Fruit fly (Drosophila melanogaster): ENCODE data around the gene lace.
A peak's percentile ranks its signal among the peaks of the same experiment; 100 is the strongest.

lace gene

DNA sequence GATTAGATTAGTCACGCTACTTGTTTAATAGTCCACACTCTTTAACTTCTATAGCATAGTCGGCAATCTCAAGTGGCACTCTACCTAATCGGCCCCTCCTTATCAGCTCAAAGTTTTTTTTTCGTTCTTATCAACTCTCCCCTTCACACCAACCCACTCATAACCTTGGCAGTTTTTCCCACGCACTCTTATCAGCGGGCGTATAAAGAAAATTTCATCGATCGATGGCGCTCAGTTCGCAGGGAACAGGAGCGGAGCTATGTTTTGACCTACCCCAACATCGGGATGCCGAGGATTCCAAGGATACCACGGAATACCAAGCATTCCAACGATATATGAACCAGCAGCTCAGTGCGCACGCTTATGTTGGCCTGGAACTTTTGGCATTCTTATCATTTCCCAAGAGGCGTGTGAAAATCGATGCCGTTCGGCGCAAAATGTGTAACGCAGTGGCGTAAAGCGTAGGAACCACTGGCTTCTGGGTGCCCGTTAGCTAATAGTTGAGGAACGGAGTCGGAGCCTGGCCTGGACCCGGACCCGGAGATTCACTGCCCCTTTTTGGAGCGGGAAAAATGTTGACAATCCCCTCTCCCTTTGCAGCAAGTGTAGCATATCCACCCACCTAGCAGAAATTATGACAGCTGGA, 8.6 kb upstream of the lace start (continued):
- TF ChIP-seq CG5245 (GFP tag; optimal IDR thresholded peaks at IDR 0.05) (no peak), vfl (GFP tag; optimal IDR thresholded peaks at IDR 0.05) (no peak), CG31224 (GFP tag; IDR thresholded peaks at IDR 0.05) (peak; percentile 97), odd (GFP tag; optimal IDR thresholded peaks at IDR 0.05) (no peak), sens (GFP tag) (peak; percentile 22), CG4282 (GFP tag; optimal IDR thresholded peaks at IDR 0.05) (no peak), gro (GFP tag; optimal IDR thresholded peaks at IDR 0.05) (peak; percentile 91), CG34376 (GFP tag; optimal IDR thresholded peaks at IDR 0.05) (peak; percentile 19), Ssrp (tag; optimal IDR thresholded peaks at IDR 0.05) (no peak), CG10654 (GFP tag; optimal IDR thresholded peaks at IDR 0.05) (no peak), Fer3 (tag; optimal IDR thresholded peaks at IDR 0.05) (no peak), unc-4 (GFP tag; IDR thresholded peaks at IDR 0.05; ENCODE audit: partially characterized antibody) (0 out of 2 replicates have a peak, but pooled peaks have one; percentile 16), Hey (tag; optimal IDR thresholded peaks at IDR 0.05) (peak; percentile 22), CG6654 (GFP tag; optimal IDR thresholded peaks at IDR 0.05) (no peak), CG32772 (GFP tag; IDR thresholded peaks at IDR 0.05) (peak; percentile 33), CG13894 (tag; optimal IDR thresholded peaks at IDR 0.05) (peak; percentile 92), CG32767 (GFP tag; IDR thresholded peaks at IDR 0.05) (0 out of 2 replicates have a peak, but pooled peaks have one; percentile 22), Deaf1 (tag; optimal IDR thresholded peaks at IDR 0.05) (peak; percentile 30), CG15514 (GFP tag; optimal IDR thresholded peaks at IDR 0.05) (peak; percentile 40), CG10543 (GFP tag; optimal IDR thresholded peaks at IDR 0.05) (peak; percentile 59), CG8089 (GFP tag; optimal IDR thresholded peaks at IDR 0.05) (no peak), bbx (GFP tag; IDR thresholded peaks at IDR 0.05; ENCODE audit: partially characterized antibody) (no peak), pum (GFP tag; optimal IDR thresholded peaks at IDR 0.05) (no peak), slp2 (GFP tag; optimal IDR thresholded peaks at IDR 0.05) (no peak), CG10431 (GFP tag; optimal IDR thresholded peaks at IDR 0.05) (no peak), dati (GFP tag; IDR thresholded peaks at IDR 0.05) (no peak), sd (tag; optimal IDR thresholded peaks at IDR 0.05) (peak; percentile 100), sug (tag; optimal IDR thresholded peaks at IDR 0.05) (peak; percentile 80), psq (GFP tag; optimal IDR thresholded peaks at IDR 0.05) (no peak), Mes4 (GFP tag; optimal IDR thresholded peaks at IDR 0.05) (no peak), Rx (GFP tag; IDR thresholded peaks at IDR 0.05) (no peak), Xbp1 (GFP tag; optimal IDR thresholded peaks at IDR 0.05) (no peak), sna (GFP tag; IDR thresholded peaks at IDR 0.05; ENCODE audit: partially characterized antibody) (0 out of 2 replicates have a peak, but pooled peaks have one; percentile 45), sob (GFP tag; IDR thresholded peaks at IDR 0.05) (peak; percentile 28; the same call in 1 of the 2 replicates), CG6791 (GFP tag; IDR thresholded peaks at IDR 0.05; ENCODE audit: partially characterized antibody) (no peak), CHES-1-like (GFP tag; optimal IDR thresholded peaks at IDR 0.05) (no peak), schlank (tag; optimal IDR thresholded peaks at IDR 0.05) (no peak), MBD-R2 (GFP tag; IDR thresholded peaks at IDR 0.05) (peak; percentile 8; the same call in 1 of the 2 replicates)

DNA sequence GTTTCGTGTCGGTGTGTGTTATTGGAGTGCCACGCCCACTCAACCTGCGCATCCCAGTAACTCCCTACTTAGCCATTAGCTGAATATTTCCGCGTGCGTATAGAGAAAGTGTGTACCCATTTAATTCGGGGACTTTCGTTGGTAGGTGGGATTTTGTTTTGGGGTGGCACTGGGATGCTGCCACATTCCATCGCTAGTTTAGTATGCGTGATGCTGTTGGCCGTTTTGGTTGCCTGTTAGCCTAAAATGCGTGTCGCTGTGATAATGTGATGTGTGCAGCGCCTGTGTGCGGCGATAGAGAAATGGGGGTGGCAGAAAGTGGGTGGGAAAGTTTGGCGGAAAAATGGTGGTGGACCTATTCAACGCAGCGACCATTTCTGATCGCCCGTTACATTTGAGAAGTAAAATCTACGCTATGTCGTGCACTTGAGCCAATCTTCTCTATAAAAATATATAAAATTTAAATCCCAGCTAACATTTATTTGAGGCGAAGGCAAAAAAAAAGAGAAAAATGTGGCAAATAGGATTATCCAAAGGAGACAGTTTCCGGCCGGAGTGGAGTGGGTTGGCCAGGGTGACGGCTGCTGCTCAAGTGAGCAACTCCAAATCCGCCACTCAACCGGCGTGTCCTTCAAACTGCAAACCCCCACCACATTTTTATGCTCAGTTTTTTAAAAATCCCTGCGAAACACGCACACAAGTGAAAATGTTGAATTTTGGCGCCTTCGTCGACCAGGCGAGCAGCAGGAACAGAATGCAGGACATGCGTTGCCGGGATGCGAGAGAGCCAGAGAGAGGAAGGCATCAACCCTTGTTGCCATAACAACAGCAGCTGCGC, 7.4 kb upstream of the lace start:
- TF ChIP-seq Dp (GFP tag; optimal IDR thresholded peaks at IDR 0.05) = peak; percentile 2
- peak; percentile 69 for TF ChIP-seq CG14710 (tag; optimal IDR thresholded peaks at IDR 0.05)
- TF ChIP-seq ci (GFP tag; IDR thresholded peaks at IDR 0.05) = 0 out of 3 replicates have a peak, but pooled peaks have one; percentile 29
- no peak for TF ChIP-seq run (tag; optimal IDR thresholded peaks at IDR 0.05)
- TF ChIP-seq wek (GFP tag; optimal IDR thresholded peaks at IDR 0.05) = no peak
- TF ChIP-seq gce (GFP tag; IDR thresholded peaks at IDR 0.05) = 0 out of 3 replicates have a peak, but pooled peaks have one; percentile 21
- TF ChIP-seq sima (GFP tag; optimal IDR thresholded peaks at IDR 0.05) = no peak
- TF ChIP-seq chinmo (GFP tag; IDR thresholded peaks at IDR 0.05; ENCODE audit: partially characterized antibody) = 0 out of 4 replicates have a peak, but pooled peaks have one; percentile 36
- peak; percentile 79 for TF ChIP-seq CG31224 (GFP tag; IDR thresholded peaks at IDR 0.05)
- no peak for TF ChIP-seq mam (GFP tag; optimal IDR thresholded peaks at IDR 0.05)
- 0 out of 3 replicates have a peak, but pooled peaks have one; percentile 28 for TF ChIP-seq H15 (GFP tag; IDR thresholded peaks at IDR 0.05)
- no peak for TF ChIP-seq CG10565 (GFP tag; optimal IDR thresholded peaks at IDR 0.05)
- peak; percentile 64 for TF ChIP-seq yki (optimal IDR thresholded peaks at IDR 0.05)

Measured in whole organism, embryonic.